Worm (Caenorhabditis elegans) whole organism, L2 larva: ENCODE data around the gene cyp-31A5.
A peak's percentile ranks its signal among the peaks of the same experiment; 100 is the strongest.
"Not testable (repeated sequence)": the region's sequence is repeated elsewhere in the genome, so short reads cannot be mapped to it uniquely, and the experiment has no call there.

Source experiments
- C34F6.9 ChIP-seq: fragments of 150-350 bp; optimal IDR thresholded peaks from 2 replicates; lab custom pipeline; 2014; ENCODE audit warnings: missing biosample characterization, missing genetic modification characterization
- F13H6.1 ChIP-seq: sonication (generic microtip); optimal IDR thresholded peaks from 2 replicates; lab custom pipeline; 2016; ENCODE audit warnings: missing genetic modification characterization, missing compliant biosample characterization
- R02D3.7 ChIP-seq: fragments of 150-350 bp; optimal IDR thresholded peaks from 2 replicates; lab custom pipeline; 2014; ENCODE audit warnings: missing biosample characterization, missing genetic modification characterization
- ZK546.5 ChIP-seq: sonication (generic microtip); optimal IDR thresholded peaks from 2 replicates; lab custom pipeline; 2017; ENCODE audit warnings: missing biosample characterization, missing genetic modification characterization
- aly-2 ChIP-seq: fragments of 150-350 bp; optimal IDR thresholded peaks from 2 replicates; lab custom pipeline; 2014; ENCODE audit warnings: missing biosample characterization, missing genetic modification characterization
- ama-1 ChIP-seq: fragments of 150-350 bp; optimal IDR thresholded peaks from 2 replicates; lab custom pipeline; 2018; ENCODE audit warnings: inconsistent platforms
- blmp-1 ChIP-seq: sonication (generic microtip); optimal IDR thresholded peaks from 2 replicates; lab custom pipeline; 2017; ENCODE audit warnings: missing genetic modification characterization, mild to moderate bottlenecking, missing compliant biosample characterization, antibody characterized with exemption, moderate library complexity; ENCODE audit not compliant: insufficient read depth
- ceh-16 ChIP-seq: fragments of 150-350 bp; optimal IDR thresholded peaks from 2 replicates; lab custom pipeline; 2014; ENCODE audit warnings: missing biosample characterization, missing genetic modification characterization
- ceh-82 ChIP-seq: fragments of 150-350 bp; optimal IDR thresholded peaks from 2 replicates; lab custom pipeline; 2014; ENCODE audit warnings: missing biosample characterization, missing genetic modification characterization
- dmd-4 ChIP-seq: sonication (generic microtip); optimal IDR thresholded peaks from 2 replicates; lab custom pipeline; 2017; ENCODE audit warnings: missing biosample characterization, missing genetic modification characterization
- elt-1 ChIP-seq: fragments of 150-350 bp; optimal IDR thresholded peaks from 2 replicates; lab custom pipeline; 2014; ENCODE audit warnings: missing biosample characterization, missing genetic modification characterization
- elt-3 ChIP-seq: sonication (generic microtip); optimal IDR thresholded peaks from 2 replicates; lab custom pipeline; 2017; ENCODE audit warnings: missing biosample characterization, missing genetic modification characterization
- fos-1 ChIP-seq: fragments of 150-350 bp; optimal IDR thresholded peaks from 2 replicates; lab custom pipeline; 2014; ENCODE audit warnings: missing biosample characterization, missing genetic modification characterization
- gmeb-1 ChIP-seq: fragments of 150-350 bp; optimal IDR thresholded peaks from 2 replicates; lab custom pipeline; 2014; ENCODE audit warnings: missing biosample characterization, missing genetic modification characterization
- lin-13 ChIP-seq: fragments of 150-350 bp; optimal IDR thresholded peaks from 2 replicates; lab custom pipeline; 2014; ENCODE audit warnings: missing biosample characterization, missing genetic modification reagents, missing genetic modification characterization
- lsy-2 ChIP-seq, 2 experiments: fragments of 150-350 bp in 1 of 2; sonication (generic microtip) in 1 of 2; optimal IDR thresholded peaks; 2 replicates each; lab custom pipeline; 2014 to 2017; ENCODE audit warnings: missing biosample characterization in 2 of 2, missing genetic modification characterization in 2 of 2
- mdl-1 ChIP-seq, 2 experiments: fragments of 150-350 bp in 1 of 2; sonication (generic microtip) in 1 of 2; optimal IDR thresholded peaks; 2 replicates each; lab custom pipeline; 2017; ENCODE audit warnings: missing biosample characterization in 2 of 2, missing genetic modification characterization in 2 of 2
- nhr-10 ChIP-seq: sonication (generic microtip); optimal IDR thresholded peaks from 2 replicates; lab custom pipeline; 2017; ENCODE audit warnings: missing biosample characterization, missing genetic modification characterization
- nhr-11 ChIP-seq: fragments of 150-350 bp; optimal IDR thresholded peaks from 2 replicates; lab custom pipeline; 2014; ENCODE audit warnings: missing biosample characterization, missing genetic modification characterization
- nhr-129 ChIP-seq: fragments of 150-350 bp; optimal IDR thresholded peaks from 2 replicates; lab custom pipeline; 2014; ENCODE audit warnings: missing biosample characterization, missing genetic modification characterization
- nhr-23 ChIP-seq: fragments of 150-350 bp; optimal IDR thresholded peaks from 2 replicates; lab custom pipeline; 2014; ENCODE audit warnings: missing biosample characterization, missing genetic modification reagents, missing genetic modification characterization
- nhr-237 ChIP-seq: fragments of 150-350 bp; optimal IDR thresholded peaks from 2 replicates; lab custom pipeline; 2014; ENCODE audit warnings: missing biosample characterization, missing genetic modification characterization
- peb-1 ChIP-seq: fragments of 150-350 bp; optimal IDR thresholded peaks from 2 replicates; lab custom pipeline; 2014; ENCODE audit warnings: missing biosample characterization, missing genetic modification characterization
- snpc-4 ChIP-seq: fragments of 150-350 bp; optimal IDR thresholded peaks from 2 replicates; lab custom pipeline; 2014; ENCODE audit warnings: missing biosample characterization, missing genetic modification characterization
- unc-55 ChIP-seq: fragments of 150-350 bp; sonication (generic microtip); optimal IDR thresholded peaks from 3 replicates; lab custom pipeline; 2014; ENCODE audit warnings: missing biosample characterization, missing genetic modification reagents, missing genetic modification characterization
- zag-1 ChIP-seq: fragments of 150-350 bp; optimal IDR thresholded peaks from 2 replicates; lab custom pipeline; 2014; ENCODE audit warnings: missing biosample characterization, missing genetic modification characterization
- ztf-1 ChIP-seq: fragments of 200-800 bp; sonication (Bioruptor generic); conservative IDR thresholded peaks from 2 replicates; pipeline ENCODE4 v1.3.6; 2022; ENCODE audit warnings: missing genetic modification characterization, missing compliant biosample characterization
- ztf-11 ChIP-seq: sonication (generic microtip); optimal IDR thresholded peaks from 2 replicates; lab custom pipeline; 2017; ENCODE audit warnings: missing biosample characterization, missing genetic modification characterization

Gene cyp-31A5

DNA sequence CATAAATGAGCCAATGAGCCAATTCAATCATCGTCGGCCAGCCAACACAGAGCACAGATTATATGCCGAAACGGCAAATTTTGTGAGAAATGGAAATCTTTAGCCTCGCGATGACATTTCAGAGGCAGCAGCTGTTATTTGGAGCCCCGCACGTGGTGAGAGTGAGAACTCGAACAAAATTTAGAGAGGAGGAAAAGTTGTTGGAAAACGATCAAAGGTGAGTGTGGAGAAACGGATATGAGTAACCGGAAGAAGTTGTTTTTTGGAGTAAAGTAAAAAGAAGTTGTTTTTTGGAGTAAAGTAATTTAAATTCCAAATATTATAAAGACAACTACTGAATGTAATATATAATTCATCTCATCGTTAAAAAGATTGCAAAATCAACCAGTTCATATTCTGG is 2.4 kb upstream of the cyp-31A5 start, which contains the start of gene Y62E10A.13:
TSS of gene Y62E10A.13 (minus strand) at position 326 of the 400 bp plus-strand sequence.
- TF ChIP-seq gmeb-1 (no peak), nhr-129 (tag; lab: Kevin White, UChicago) (peak; percentile 40), ama-1 (lab: Kevin White, UChicago) (no peak)

- TF ChIP-seq blmp-1 (tag; lab: Kevin White, UChicago) (peak; percentile 32), ztf-1 (GFP tag; lab: Robert Waterston, UW) (no peak)
These were observed 6.9 kb downstream of the cyp-31A5 start, which contains the start of gene Y62E10A.19 for ce11 chrIV:13408018-13408417. TSS of gene Y62E10A.19 (minus strand) at chrIV:13408306.

- TF ChIP-seq C34F6.9 (tag; lab: Kevin White, UChicago) (peak; percentile 53), ztf-11 (tag; lab: Kevin White, UChicago) (no peak), nhr-129 (tag; lab: Kevin White, UChicago) (peak; percentile 64), F13H6.1 (tag; lab: Kevin White, UChicago) (peak; percentile 0), unc-55 (GFP tag; lab: Kevin White, UChicago) (peak; percentile 15), dmd-4 (tag; lab: Kevin White, UChicago) (no peak)
These were observed 11.8 kb downstream of the cyp-31A5 start, which contains the start of gene gcl-1 for ce11 chrIV:13412845-13413383. TSS of gene gcl-1 (minus strand) at chrIV:13412895.

DNA sequence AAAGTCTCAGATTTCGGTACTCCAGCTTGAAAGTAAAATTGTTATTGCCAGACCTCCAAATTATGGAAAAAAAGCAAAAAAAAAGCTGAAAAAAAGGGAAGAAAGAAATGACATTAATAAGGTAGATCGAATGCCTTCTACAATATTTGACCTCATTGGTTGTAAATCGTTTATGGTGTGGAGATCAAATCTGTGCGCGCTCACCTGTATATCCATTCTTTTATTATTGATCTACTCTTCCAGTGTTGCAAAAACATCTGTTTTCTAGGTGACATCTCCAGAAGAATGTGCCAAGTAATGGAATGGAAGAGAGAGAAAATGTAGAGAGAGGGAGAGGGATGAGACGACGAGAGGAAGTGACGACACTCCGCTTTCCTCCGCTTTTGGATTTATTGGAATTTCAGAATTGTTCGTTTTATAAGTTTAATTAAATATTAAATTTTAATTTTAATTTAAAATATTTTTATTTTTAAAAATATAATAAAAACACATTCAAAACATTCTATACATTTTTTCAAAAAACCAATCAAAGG is 14.7 kb downstream of the cyp-31A5 start, which contains the start of the genes pik-1 and aptf-2:
TSS of gene pik-1 (plus strand) at position 303 of the 533 bp plus-strand sequence.
TSS of gene aptf-2 (minus strand) at position 313 of the 533 bp plus-strand sequence.
- TF ChIP-seq nhr-11 (tag; lab: Kevin White, UChicago) (no peak), C34F6.9 (tag; lab: Kevin White, UChicago) (peak; percentile 16), nhr-129 (tag; lab: Kevin White, UChicago) (peak; percentile 65), elt-3 (no peak), R02D3.7 (tag; lab: Kevin White, UChicago) (no peak), unc-55 (GFP tag; lab: Kevin White, UChicago) (peak; percentile 38), elt-1 (no peak), aly-2 (tag; lab: Kevin White, UChicago) (no peak)

DNA sequence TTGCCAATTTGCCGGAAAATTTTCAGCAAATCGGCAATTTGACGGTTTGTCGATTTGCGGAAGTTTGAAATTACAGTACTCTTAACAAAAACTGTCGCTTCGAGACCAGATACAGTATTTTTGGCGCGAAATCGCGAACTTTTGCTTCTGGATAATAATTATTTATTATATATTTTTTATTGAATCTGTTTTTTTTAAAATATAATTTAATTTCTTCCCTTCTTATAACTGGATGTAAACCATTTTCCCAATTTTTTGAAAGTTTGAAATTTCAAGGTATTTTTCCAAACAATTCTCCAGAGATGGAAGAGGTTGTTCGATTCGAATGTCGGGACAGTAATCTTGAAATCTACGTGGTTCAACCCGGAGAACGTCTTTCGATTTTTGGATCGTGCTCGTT is 21.1 kb downstream of the cyp-31A5 start, which contains the start of gene nol-9:
TSS of gene nol-9 (plus strand) at position 301 of the 400 bp plus-strand sequence.
- TF ChIP-seq nhr-10 = no peak
- TF ChIP-seq ceh-82 (tag; lab: Kevin White, UChicago) = no peak
- TF ChIP-seq, all 48 proteins: peak for 0

ce11 chrIV:13429240-13429639 is 28.2 kb downstream of the cyp-31A5 start, which contains the start of gene K09B11.4:
TSS of gene K09B11.4 (plus strand) at chrIV:13429540.
- no peak for TF ChIP-seq ceh-16 (tag; lab: Kevin White, UChicago)

DNA sequence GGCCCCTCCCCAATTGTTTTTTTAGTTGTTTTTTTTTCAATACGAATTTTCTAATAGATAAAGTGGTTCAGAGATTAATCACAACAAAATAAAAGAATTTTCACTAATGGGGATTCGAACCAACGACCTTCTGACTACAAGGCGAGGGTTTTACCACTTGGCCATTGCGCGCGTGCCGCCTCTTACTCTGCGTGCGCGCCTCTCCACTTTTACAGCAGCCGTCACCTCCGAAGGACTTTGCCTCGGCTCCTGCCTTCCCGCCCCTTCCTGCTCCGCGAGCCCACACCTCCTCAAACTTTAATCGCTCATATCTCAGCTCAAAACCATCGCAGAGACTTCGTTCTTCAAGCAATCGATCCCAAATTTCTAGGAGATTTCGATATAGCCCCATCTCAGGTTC is 29.0 kb downstream of the cyp-31A5 start:
- peak; percentile 39 for TF ChIP-seq lin-13 (GFP tag; lab: Kevin White, UChicago)
- TF ChIP-seq snpc-4 = peak; percentile 84
- TF ChIP-seq unc-55 (GFP tag; lab: Kevin White, UChicago) = peak; percentile 28

DNA sequence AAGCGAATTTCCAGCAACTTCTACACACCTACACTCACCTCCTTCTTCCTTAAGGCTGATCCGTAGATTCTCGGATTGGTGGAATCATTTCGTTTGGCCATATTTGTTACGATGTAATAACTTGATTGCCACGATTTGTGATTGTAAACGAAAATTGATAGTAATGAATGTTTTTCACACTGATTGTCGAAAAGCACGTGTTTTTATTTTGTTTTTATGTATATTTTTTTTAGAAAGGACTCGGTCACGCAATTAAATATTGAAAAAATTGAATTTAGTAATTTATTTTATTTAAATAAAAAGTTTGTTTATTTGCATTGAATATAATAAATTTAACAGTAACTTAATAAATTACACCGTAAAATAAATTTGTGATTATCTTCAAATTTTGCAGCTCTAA is 32.8 kb downstream of the cyp-31A5 start, which contains the start of gene K09B11.5:
TSS of gene K09B11.5 (minus strand) at position 101 of the 400 bp plus-strand sequence.
- not testable (repeated sequence) for TF ChIP-seq ceh-16 (tag; lab: Kevin White, UChicago); ztf-1 (GFP tag; lab: Robert Waterston, UW); fos-1 (tag; lab: Kevin White, UChicago)

ce11 chrIV:13445275-13445674 is 44.2 kb downstream of the cyp-31A5 start, which contains the start of gene mam-3:
TSS of gene mam-3 (minus strand) at chrIV:13445375.
- no peak for TF ChIP-seq snpc-4
- no peak for TF ChIP-seq lsy-2 (tag; optimal IDR thresholded peaks at IDR 0.05; lab: Kevin White, UChicago)
- no peak for TF ChIP-seq lin-13 (GFP tag; lab: Kevin White, UChicago)
- TF ChIP-seq zag-1 (tag; lab: Kevin White, UChicago) = no peak
- TF ChIP-seq C34F6.9 (tag; lab: Kevin White, UChicago) = no peak
- no peak for TF ChIP-seq unc-55 (GFP tag; lab: Kevin White, UChicago)
- TF ChIP-seq ZK546.5 (tag; lab: Kevin White, UChicago) = no peak
- TF ChIP-seq nhr-23 (tag; lab: Kevin White, UChicago) = no peak
- no peak for TF ChIP-seq mdl-1 (tag; optimal IDR thresholded peaks at IDR 0.05; lab: Kevin White, UChicago)
- TF ChIP-seq ztf-11 (tag; lab: Kevin White, UChicago) = no peak
- TF ChIP-seq elt-3 = no peak
- no peak for TF ChIP-seq nhr-237 (tag; lab: Kevin White, UChicago)
- no peak for TF ChIP-seq ceh-16 (tag; lab: Kevin White, UChicago)
- TF ChIP-seq peb-1 = no peak
